Worm (Caenorhabditis elegans): ENCODE measurements around the gene M60.6.
A peak's percentile ranks its signal among the peaks of the same experiment; 100 is the strongest.

Gene M60.6

ce11 chrX:8229221-8229620 lies 23.0 kb downstream of the M60.6 start:
- no peak for TF ChIP-seq ceh-44 (GFP tag; IDR thresholded peaks at IDR 0.05)
- peak in 1 of 2 experiments; percentile 53 for TF ChIP-seq unc-62 (GFP tag; optimal IDR thresholded peaks at IDR 0.05 in 1 of 2)
- TF ChIP-seq unc-62 (tag; optimal IDR thresholded peaks at IDR 0.05), result no peak
- TF ChIP-seq aha-1 (tag), result peak; percentile 81
- no peak for TF ChIP-seq gei-8 (GFP tag; optimal IDR thresholded peaks at IDR 0.05)

ce11 chrX:8224916-8225315 lies 27.3 kb downstream of the M60.6 start, which contains the start of gene K02A6.2:
K02A6.2 (minus strand) TSS chrX:8225016.
- TF ChIP-seq php-3 (GFP tag; IDR thresholded peaks at IDR 0.05) (no peak), mxl-2 (GFP tag; conservative IDR thresholded peaks at IDR 0.05) (no peak), mep-1 (tag; optimal IDR thresholded peaks at IDR 0.05) (no peak), snpc-1.2 (GFP tag; IDR thresholded peaks at IDR 0.05) (no peak), daf-19 (GFP tag; conservative IDR thresholded peaks at IDR 0.05) (no peak), sdz-12 (GFP tag; optimal IDR thresholded peaks at IDR 0.05) (no peak), lin-29 (GFP tag; IDR thresholded peaks at IDR 0.05) (no peak), ztf-11 (tag; optimal IDR thresholded peaks at IDR 0.05) (no peak), nhr-10 (tag; optimal IDR thresholded peaks at IDR 0.05) (no peak), F44E2.7 (GFP tag; IDR thresholded peaks at IDR 0.05) (no peak), Y5F2A.4 (GFP tag; optimal IDR thresholded peaks at IDR 0.05) (no peak)

ce11 chrX:8219428-8219827 lies 32.8 kb downstream of the M60.6 start, which contains the start of gene K02A6.1:
K02A6.1 (plus strand) TSS chrX:8219728.
- no peak for TF ChIP-seq ceh-44 (GFP tag; IDR thresholded peaks at IDR 0.05)
- no peak for TF ChIP-seq mes-2 (tag; optimal IDR thresholded peaks at IDR 0.05; ENCODE audit: poor library complexity, severe bottlenecking)
- no peak for TF ChIP-seq set-16 (GFP tag; IDR thresholded peaks at IDR 0.05)
- no peak for TF ChIP-seq lin-39 (tag; optimal IDR thresholded peaks at IDR 0.05)
- no peak for TF ChIP-seq arid-1 (GFP tag; conservative IDR thresholded peaks at IDR 0.05)
- TF ChIP-seq pqm-1 (tag; optimal IDR thresholded peaks at IDR 0.05), result no peak
- no peak for TF ChIP-seq mdt-29 (GFP tag; IDR thresholded peaks at IDR 0.05)
- no peak for TF ChIP-seq zag-1 (tag; optimal IDR thresholded peaks at IDR 0.05)
- TF ChIP-seq attf-4 (tag; optimal IDR thresholded peaks at IDR 0.05), result no peak
- TF ChIP-seq ceh-28 (tag; optimal IDR thresholded peaks at IDR 0.05), result no peak
- TF ChIP-seq lim-7 (GFP tag; IDR thresholded peaks at IDR 0.05), result no peak
- TF ChIP-seq nhr-237 (tag; optimal IDR thresholded peaks at IDR 0.05), result no peak
- no peak for TF ChIP-seq fkh-10 (GFP tag; optimal IDR thresholded peaks at IDR 0.05)
- TF ChIP-seq R02D3.7 (tag; optimal IDR thresholded peaks at IDR 0.05), result no peak
- no peak for TF ChIP-seq mxl-3 (GFP tag; optimal IDR thresholded peaks at IDR 0.05)
- no peak for TF ChIP-seq saeg-2 (GFP tag; IDR thresholded peaks at IDR 0.05)

ce11 chrX:8218653-8219052 lies 33.6 kb downstream of the M60.6 start, which contains the start of gene K02A6.4:
K02A6.4 (minus strand) TSS chrX:8218753.
- TF ChIP-seq F37D6.2 (tag; optimal IDR thresholded peaks at IDR 0.05) (no peak), zip-2 (tag; optimal IDR thresholded peaks at IDR 0.05) (no peak), unc-130 (GFP tag; optimal IDR thresholded peaks at IDR 0.05) (no peak), unc-62 (GFP tag; optimal IDR thresholded peaks at IDR 0.05 in 1 of 2) (no peak), unc-62 (tag; optimal IDR thresholded peaks at IDR 0.05) (no peak), nhr-41 (GFP tag; IDR thresholded peaks at IDR 0.05) (no peak), ama-1 (optimal IDR thresholded peaks at IDR 0.05) (no peak), nhr-102 (tag; optimal IDR thresholded peaks at IDR 0.05) (no peak), ceh-82 (tag; optimal IDR thresholded peaks at IDR 0.05) (no peak), nhr-28 (tag; optimal IDR thresholded peaks at IDR 0.05) (no peak), zip-11 (GFP tag; IDR thresholded peaks at IDR 0.05) (no peak), nhr-42 (GFP tag; IDR thresholded peaks at IDR 0.05) (no peak), F49E8.2 (tag; optimal IDR thresholded peaks at IDR 0.05; ENCODE audit: borderline replicate concordance) (no peak), nhr-111 (GFP tag; optimal IDR thresholded peaks at IDR 0.05) (no peak), ctbp-1 (GFP tag; IDR thresholded peaks at IDR 0.05) (no peak), rbr-2 (tag; optimal IDR thresholded peaks at IDR 0.05) (no peak), ceh-32 (tag; optimal IDR thresholded peaks at IDR 0.05; ENCODE audit: poor library complexity) (no peak), duxl-1 (tag; optimal IDR thresholded peaks at IDR 0.05; ENCODE audit: poor library complexity) (no peak), jun-1 (tag; optimal IDR thresholded peaks at IDR 0.05) (no peak), set-16 (GFP tag; IDR thresholded peaks at IDR 0.05) (no peak)
